Fruit fly (Drosophila melanogaster): Measurements from ENCODE around the gene mus201.

dm6 chr2L:8481623-8482424 is 43.9 kb downstream of the mus201 start, which contains the start of gene CG43796:
- TF ChIP-seq pan (optimal IDR thresholded peaks at IDR 0.05): no peak
- no peak for TF ChIP-seq usp (GFP tag; optimal IDR thresholded peaks at IDR 0.05)
- no peak for TF ChIP-seq psq (optimal IDR thresholded peaks at IDR 0.05)
- no peak for TF ChIP-seq Dll (optimal IDR thresholded peaks at IDR 0.05)
- TF ChIP-seq EcR (GFP tag; optimal IDR thresholded peaks at IDR 0.05): no peak
- TF ChIP-seq CG8478 (optimal IDR thresholded peaks at IDR 0.05): no peak
